Fruit fly (Drosophila melanogaster) whole organism, embryonic: ENCODE results near the gene Prat.

Experiments
- CG7839 ChIP-seq: fragments of 200-800 bp; sonication (Bioruptor generic); optimal IDR thresholded peaks from 3 replicates; lab custom pipeline; 2018; ENCODE audit warnings: missing biosample characterization, mild to moderate bottlenecking, missing genetic modification characterization, moderate library complexity
- CG9437 ChIP-seq: fragments of 200-800 bp; sonication (Bioruptor generic); optimal IDR thresholded peaks from 2 replicates; lab custom pipeline; 2018; ENCODE audit warnings: missing biosample characterization, mild to moderate bottlenecking, missing genetic modification characterization
- H15 ChIP-seq: fragments of 200-800 bp; sonication (Bioruptor generic); IDR thresholded peaks from 3 replicates; pipeline ENCODE4 v1.3.6; 2022; ENCODE audit warnings: missing biosample characterization, missing genetic modification characterization
- cwo ChIP-seq: fragments of 200-800 bp; sonication (Bioruptor generic); optimal IDR thresholded peaks from 3 replicates; lab custom pipeline; 2017; ENCODE audit warnings: missing biosample characterization, missing genetic modification characterization, mild to moderate bottlenecking, moderate library complexity, missing genetic modification reagents
- gce ChIP-seq: fragments of 200-800 bp; sonication (Bioruptor generic); IDR thresholded peaks from 3 replicates; pipeline ENCODE4 v1.3.6; 2022; ENCODE audit warnings: missing biosample characterization, missing genetic modification characterization
- h ChIP-seq: fragments of >200 bp; optimal IDR thresholded peaks from 2 replicates; lab custom pipeline; 2017
- schlank ChIP-seq: fragments of 200-800 bp; sonication (Bioruptor generic); optimal IDR thresholded peaks from 2 replicates; lab custom pipeline; 2018; ENCODE audit warnings: missing biosample characterization, mild to moderate bottlenecking, missing genetic modification characterization
- slp2 ChIP-seq: fragments of 200-800 bp; sonication (Bioruptor generic); optimal IDR thresholded peaks from 2 replicates; lab custom pipeline; 2016; ENCODE audit warnings: missing biosample characterization, missing genetic modification characterization

DNA sequence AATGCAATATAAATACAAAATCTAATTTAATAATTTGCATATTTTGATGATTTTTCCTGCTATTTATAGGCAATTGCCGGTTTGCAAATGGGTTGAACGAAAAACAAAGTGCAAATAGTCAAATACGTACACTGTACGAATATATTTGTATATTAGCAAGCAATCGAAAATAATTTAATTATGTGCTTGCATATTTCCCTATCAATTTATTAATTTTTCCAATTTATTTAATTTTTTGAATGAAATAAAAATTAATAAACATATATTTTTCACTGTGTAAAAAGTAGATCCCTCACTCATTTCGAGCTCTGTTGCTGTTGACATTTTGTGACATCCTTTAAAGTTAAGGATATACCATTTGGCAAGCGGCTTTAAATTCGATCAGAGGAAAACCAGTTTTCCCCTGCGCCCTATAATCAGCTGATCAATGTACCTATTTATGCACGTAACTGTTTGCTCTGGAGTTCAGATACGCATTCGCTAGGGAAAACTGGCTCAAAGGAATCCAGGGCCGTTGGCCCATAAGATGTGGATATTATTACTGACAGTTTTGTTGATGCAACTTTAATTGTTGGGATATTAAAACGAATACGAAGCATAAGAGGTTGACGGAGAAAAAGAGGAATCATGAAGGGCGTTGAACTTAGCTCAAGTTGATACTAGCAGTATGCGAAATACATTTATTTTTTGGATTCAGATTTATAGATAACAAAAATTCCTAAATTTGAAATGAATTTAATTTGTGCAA, 41.6 kb upstream of the Prat start:
- TF ChIP-seq schlank (tag; lab: Kevin White, UChicago) (no peak), cwo (GFP tag; lab: Kevin White, UChicago) (no peak), gce (no peak), h (lab: Kevin White, UChicago) (no peak), CG9437 (GFP tag; lab: Kevin White, UChicago) (no peak), CG7839 (no peak), slp2 (no peak), H15 (GFP tag; lab: Robert Waterston, UW) (no peak)
